Fruit fly (Drosophila melanogaster): ENCODE data around the gene Pcmt.

Pcmt gene

dm6 chr3R:5568590-5568989 is 14.5 kb upstream of the Pcmt start, which contains the start of the genes CG2931 and Rheb (continued):
- TF ChIP-seq dsx (GFP tag; optimal IDR thresholded peaks at IDR 0.05; ENCODE audit: poor library complexity, severe bottlenecking) (no peak), Sox15 (GFP tag; optimal IDR thresholded peaks at IDR 0.05) (peak; percentile 40), dac (GFP tag; optimal IDR thresholded peaks at IDR 0.05) (peak; percentile 32), CG6854 (GFP tag; optimal IDR thresholded peaks at IDR 0.05) (no peak), CG10631 (GFP tag; optimal IDR thresholded peaks at IDR 0.05) (no peak), fd59A (GFP tag; optimal IDR thresholded peaks at IDR 0.05) (no peak), Ets21C (GFP tag; optimal IDR thresholded peaks at IDR 0.05) (no peak), pdm3 (GFP tag; optimal IDR thresholded peaks at IDR 0.05) (peak; percentile 63), spab (GFP tag; optimal IDR thresholded peaks at IDR 0.05) (no peak), ss (GFP tag; optimal IDR thresholded peaks at IDR 0.05) (peak in 1 of 2 experiments; percentile 18), CG8632 (GFP tag; optimal IDR thresholded peaks at IDR 0.05) (no peak), CG3919 (GFP tag; optimal IDR thresholded peaks at IDR 0.05) (peak; percentile 40), Ets96B (tag; optimal IDR thresholded peaks at IDR 0.05) (peak; percentile 48), CG8119 (GFP tag; IDR thresholded peaks at IDR 0.05) (peak; percentile 30; the same call in 1 of the 3 replicates), lz (GFP tag; optimal IDR thresholded peaks at IDR 0.05) (peak; percentile 67), Hr39 (GFP tag; optimal IDR thresholded peaks at IDR 0.05) (peak; percentile 63), fd85E (GFP tag; optimal IDR thresholded peaks at IDR 0.05) (no peak), CG32006 (GFP tag; optimal IDR thresholded peaks at IDR 0.05) (peak; percentile 44), CG11294 (GFP tag; IDR thresholded peaks at IDR 0.05) (no peak), CG7368 (GFP tag; optimal IDR thresholded peaks at IDR 0.05) (peak; percentile 11), Hr38 (GFP tag; optimal IDR thresholded peaks at IDR 0.05) (no peak), Eip75B (GFP tag; optimal IDR thresholded peaks at IDR 0.05) (peak; percentile 61), CG6276 (GFP tag; optimal IDR thresholded peaks at IDR 0.05) (no peak), eg (GFP tag; IDR thresholded peaks at IDR 0.05) (peak; percentile 74), CG31627 (GFP tag; optimal IDR thresholded peaks at IDR 0.05) (peak; percentile 65)

DNA sequence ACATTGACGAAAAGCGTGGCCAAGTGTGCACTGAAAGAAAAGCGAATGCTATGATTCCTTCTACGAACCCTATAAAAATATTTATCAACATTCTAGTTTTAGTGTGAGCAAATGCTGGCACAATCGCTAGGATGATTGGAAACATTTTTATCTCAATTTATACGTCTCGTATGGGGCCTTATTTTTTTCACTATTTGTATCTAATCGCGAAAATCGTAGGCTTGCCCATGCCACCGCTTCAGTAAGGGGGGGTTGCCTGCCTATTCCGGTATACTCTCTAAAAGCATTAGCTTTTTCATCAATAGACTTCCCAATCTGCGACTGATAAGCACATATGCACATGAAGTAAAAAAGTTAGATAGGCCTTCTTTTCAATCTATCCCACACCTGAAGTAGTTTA is 11.5 kb upstream of the Pcmt start:
- TF ChIP-seq svp (GFP tag) (peak; percentile 80), lz (GFP tag; optimal IDR thresholded peaks at IDR 0.05) (peak; percentile 47), esn (GFP tag; optimal IDR thresholded peaks at IDR 0.05) (peak; percentile 65), CG1621 (tag; optimal IDR thresholded peaks at IDR 0.05) (no peak), fd59A (GFP tag; optimal IDR thresholded peaks at IDR 0.05) (no peak), Eip78C (GFP tag) (peak; percentile 63), CG6163 (GFP tag; IDR thresholded peaks at IDR 0.05) (peak; percentile 92), Hr39 (GFP tag; optimal IDR thresholded peaks at IDR 0.05) (no peak), CG16779 (tag; optimal IDR thresholded peaks at IDR 0.05) (peak; percentile 42), CG31627 (GFP tag; optimal IDR thresholded peaks at IDR 0.05) (peak; percentile 31), CG15336 (GFP tag; IDR thresholded peaks at IDR 0.05) (peak; percentile 89), eg (GFP tag; IDR thresholded peaks at IDR 0.05) (peak; percentile 93), Hr4 (GFP tag; optimal IDR thresholded peaks at IDR 0.05) (peak; percentile 90), Lpt (GFP tag; optimal IDR thresholded peaks at IDR 0.05) (peak; percentile 61), CG8119 (GFP tag; IDR thresholded peaks at IDR 0.05) (peak; percentile 87), Eip93F (GFP tag; optimal IDR thresholded peaks at IDR 0.05) (no peak), Sox14 (GFP tag; optimal IDR thresholded peaks at IDR 0.05) (peak; percentile 56), CG6808 (GFP tag; optimal IDR thresholded peaks at IDR 0.05) (no peak), CG6792 (GFP tag; optimal IDR thresholded peaks at IDR 0.05) (no peak), dac (GFP tag; optimal IDR thresholded peaks at IDR 0.05) (peak; percentile 55), CG11294 (GFP tag; IDR thresholded peaks at IDR 0.05) (peak; percentile 82), Gug (GFP tag; IDR thresholded peaks at IDR 0.05) (peak; percentile 78), CG8319 (GFP tag; optimal IDR thresholded peaks at IDR 0.05) (no peak), Sox102F (GFP tag; optimal IDR thresholded peaks at IDR 0.05) (no peak), vri (GFP tag; optimal IDR thresholded peaks at IDR 0.05) (peak; percentile 87), CG11762 (GFP tag; optimal IDR thresholded peaks at IDR 0.05; ENCODE audit: insufficient read depth) (peak; percentile 23), CG11902 (GFP tag; optimal IDR thresholded peaks at IDR 0.05) (no peak), net (GFP tag; optimal IDR thresholded peaks at IDR 0.05) (no peak)
